Fruit fly (Drosophila melanogaster) whole organism, wandering third instar larva: ENCODE data around the gene CG34328.

Experiments used
- Abd-B ChIP-seq: fragments of >200 bp; optimal IDR thresholded peaks from 2 replicates; lab custom pipeline; 2017; ENCODE audit warnings: missing biosample characterization, missing genetic modification characterization
- CG32264 ChIP-seq: fragments of 200-800 bp; sonication (Bioruptor generic); optimal IDR thresholded peaks from 2 replicates; lab custom pipeline; 2016; ENCODE audit warnings: missing biosample characterization, missing genetic modification characterization
- CG9705 ChIP-seq: fragments of 200-800 bp; sonication (Bioruptor generic); optimal IDR thresholded peaks from 2 replicates; lab custom pipeline; 2018; ENCODE audit warnings: missing biosample characterization, mild to moderate bottlenecking, missing genetic modification characterization
- CrebA ChIP-seq: fragments of 200-800 bp; sonication (Bioruptor generic); optimal IDR thresholded peaks from 2 replicates; lab custom pipeline; 2016; ENCODE audit warnings: missing biosample characterization, mild to moderate bottlenecking, missing genetic modification characterization, borderline replicate concordance
- Dfd ChIP-seq: fragments of >200 bp; optimal IDR thresholded peaks from 2 replicates; lab custom pipeline; 2017; ENCODE audit warnings: missing biosample characterization, missing genetic modification characterization
- Dif ChIP-seq: fragments of 200-275, 200-300 bp; sonication (Bioruptor generic); optimal IDR thresholded peaks from 2 replicates; lab custom pipeline; 2018; ENCODE audit warnings: missing biosample characterization, missing genetic modification characterization; ENCODE audit not compliant: partially characterized antibody
- GATAd ChIP-seq: sonication (Bioruptor generic); optimal IDR thresholded peaks from 2 replicates; lab custom pipeline; 2016; ENCODE audit warnings: missing biosample characterization, missing genetic modification characterization
- HLH106 ChIP-seq: fragments of 200-800 bp; optimal IDR thresholded peaks from 3 replicates; lab custom pipeline; 2019; ENCODE audit warnings: missing biosample characterization, mild to moderate bottlenecking, missing genetic modification characterization, moderate library complexity
- Hnf4 ChIP-seq: fragments of 200-800 bp; sonication (Bioruptor generic); optimal IDR thresholded peaks from 2 replicates; lab custom pipeline; 2016; ENCODE audit warnings: missing biosample characterization, mild to moderate bottlenecking, missing genetic modification characterization
- Hr78 ChIP-seq: fragments of >200 bp; optimal IDR thresholded peaks from 2 replicates; lab custom pipeline; 2017; ENCODE audit warnings: missing biosample characterization, missing genetic modification characterization
- Hr83 ChIP-seq: fragments of 200-300 bp; sonication (Bioruptor generic); optimal IDR thresholded peaks from 2 replicates; lab custom pipeline; 2016; ENCODE audit warnings: missing biosample characterization, mild to moderate bottlenecking, missing genetic modification characterization, moderate library complexity; ENCODE audit not compliant: poor library complexity, severe bottlenecking
- Jra ChIP-seq: sonication (Bioruptor generic); optimal IDR thresholded peaks from 2 replicates; lab custom pipeline; 2016; ENCODE audit warnings: missing biosample characterization, missing genetic modification characterization
- Mio ChIP-seq: sonication (Bioruptor generic); optimal IDR thresholded peaks from 2 replicates; lab custom pipeline; 2016; ENCODE audit warnings: missing biosample characterization, missing genetic modification characterization
- Myc ChIP-seq: fragments of >200 bp; optimal IDR thresholded peaks from 2 replicates; lab custom pipeline; 2017
- N ChIP-seq: fragments of >200 bp; optimal IDR thresholded peaks from 2 replicates; lab custom pipeline; 2018; ENCODE audit warnings: missing biosample characterization, missing external identifiers, missing genetic modification characterization
- OdsH ChIP-seq: fragments of 200-800 bp; sonication (Bioruptor generic); optimal IDR thresholded peaks from 2 replicates; lab custom pipeline; 2016; ENCODE audit warnings: missing biosample characterization, mild to moderate bottlenecking, missing genetic modification characterization
- Rel ChIP-seq, 2 experiments: fragments of 200-800 bp; sonication (Bioruptor generic) in 1 of 2; optimal IDR thresholded peaks; 2 replicates in 1 of 2; 3 replicates in 1 of 2; lab custom pipeline; 2016 to 2019; ENCODE audit warnings: mild to moderate bottlenecking in 2 of 2, missing biosample characterization in 2 of 2, missing genetic modification characterization in 2 of 2, moderate library complexity in 1 of 2
- Sp1 ChIP-seq: fragments of 200-800 bp; sonication (Bioruptor generic); optimal IDR thresholded peaks from 3 replicates; lab custom pipeline; 2019; ENCODE audit warnings: missing biosample characterization, mild to moderate bottlenecking, missing genetic modification characterization, moderate library complexity
- Vsx2 ChIP-seq: fragments of 200-300, 225-300 bp; sonication (Bioruptor generic); optimal IDR thresholded peaks from 2 replicates; lab custom pipeline; 2018; ENCODE audit warnings: missing biosample characterization, missing genetic modification characterization; ENCODE audit not compliant: partially characterized antibody
- br ChIP-seq: fragments of 200-800 bp; sonication (Bioruptor generic); optimal IDR thresholded peaks from 2 replicates; lab custom pipeline; 2016; ENCODE audit warnings: missing biosample characterization, missing genetic modification characterization
- brk ChIP-seq: fragments of 200-800 bp; sonication (Bioruptor generic); optimal IDR thresholded peaks from 2 replicates; lab custom pipeline; 2016; ENCODE audit warnings: missing biosample characterization, mild to moderate bottlenecking, missing genetic modification characterization
- dl ChIP-seq, 2 experiments: fragments of 175-275, 200-275 bp in 1 of 2; fragments of 200-275 bp in 1 of 2; sonication (Bioruptor generic); optimal IDR thresholded peaks; lab custom pipeline; 2018; ENCODE audit warnings: mild to moderate bottlenecking in 2 of 2, missing biosample characterization in 2 of 2, missing genetic modification characterization in 2 of 2, moderate library complexity in 2 of 2; ENCODE audit not compliant: partially characterized antibody in 2 of 2, insufficient read depth in 1 of 2
- dmrt93B ChIP-seq: fragments of 200-800 bp; sonication (Bioruptor generic); optimal IDR thresholded peaks from 2 replicates; lab custom pipeline; 2018; ENCODE audit warnings: missing biosample characterization, mild to moderate bottlenecking, missing genetic modification characterization
- dsf ChIP-seq: sonication (Bioruptor generic); optimal IDR thresholded peaks from 2 replicates; lab custom pipeline; 2016; ENCODE audit warnings: missing biosample characterization, missing genetic modification characterization, borderline replicate concordance
- ey ChIP-seq: fragments of 200-800 bp; sonication (Bioruptor generic); optimal IDR thresholded peaks from 2 replicates; lab custom pipeline; 2016; ENCODE audit warnings: missing biosample characterization, missing genetic modification characterization
- foxo ChIP-seq, 2 experiments: fragments of 200-800 bp; sonication (Bioruptor generic); optimal IDR thresholded peaks; 2 replicates in 1 of 2; 3 replicates in 1 of 2; lab custom pipeline; 2016 to 2017; ENCODE audit warnings: missing biosample characterization in 2 of 2, missing genetic modification characterization in 2 of 2
- fru ChIP-seq: fragments of 200-800 bp; sonication (Bioruptor generic); optimal IDR thresholded peaks from 3 replicates; lab custom pipeline; 2016; ENCODE audit warnings: missing biosample characterization, mild to moderate bottlenecking, missing genetic modification characterization
- h ChIP-seq: fragments of 200-800 bp; sonication (Bioruptor generic); optimal IDR thresholded peaks from 3 replicates; lab custom pipeline; 2016; ENCODE audit warnings: missing biosample characterization, mild to moderate bottlenecking, missing genetic modification characterization
- jim ChIP-seq: fragments of 175-275, 200-325 bp; sonication (Bioruptor generic); optimal IDR thresholded peaks from 2 replicates; lab custom pipeline; 2016; ENCODE audit warnings: missing biosample characterization, mild to moderate bottlenecking, missing genetic modification characterization
- lola ChIP-seq: fragments of >200 bp; optimal IDR thresholded peaks from 2 replicates; lab custom pipeline; 2017; ENCODE audit warnings: missing biosample characterization, missing genetic modification characterization
- pan ChIP-seq: fragments of >200 bp; optimal IDR thresholded peaks from 2 replicates; lab custom pipeline; 2017
- psq ChIP-seq: fragments of 200-800 bp; sonication (Bioruptor generic); optimal IDR thresholded peaks from 3 replicates; lab custom pipeline; 2017; ENCODE audit warnings: missing biosample characterization, mild to moderate bottlenecking, missing genetic modification characterization, moderate library complexity
- rgr ChIP-seq: fragments of 200-800 bp; sonication (Bioruptor generic); optimal IDR thresholded peaks from 3 replicates; lab custom pipeline; 2016; ENCODE audit warnings: missing biosample characterization, mild to moderate bottlenecking, missing genetic modification characterization
- sage ChIP-seq: fragments of 200-800 bp; sonication (Bioruptor generic); optimal IDR thresholded peaks from 2 replicates; lab custom pipeline; 2016; ENCODE audit warnings: missing biosample characterization, mild to moderate bottlenecking, missing genetic modification characterization
- sv ChIP-seq: fragments of 200-800 bp; sonication (Bioruptor generic); optimal IDR thresholded peaks from 3 replicates; lab custom pipeline; 2016; ENCODE audit warnings: missing biosample characterization, missing genetic modification characterization
- tai ChIP-seq: sonication (Bioruptor generic); optimal IDR thresholded peaks from 2 replicates; lab custom pipeline; 2016; ENCODE audit warnings: missing biosample characterization, missing genetic modification characterization
- usp ChIP-seq: fragments of >200 bp; optimal IDR thresholded peaks from 2 replicates; lab custom pipeline; 2017; ENCODE audit warnings: missing biosample characterization, missing genetic modification characterization
- woc ChIP-seq: sonication (Bioruptor generic); optimal IDR thresholded peaks from 2 replicates; lab custom pipeline; 2016; ENCODE audit warnings: missing biosample characterization, mild to moderate bottlenecking, missing genetic modification characterization

Gene CG34328

DNA sequence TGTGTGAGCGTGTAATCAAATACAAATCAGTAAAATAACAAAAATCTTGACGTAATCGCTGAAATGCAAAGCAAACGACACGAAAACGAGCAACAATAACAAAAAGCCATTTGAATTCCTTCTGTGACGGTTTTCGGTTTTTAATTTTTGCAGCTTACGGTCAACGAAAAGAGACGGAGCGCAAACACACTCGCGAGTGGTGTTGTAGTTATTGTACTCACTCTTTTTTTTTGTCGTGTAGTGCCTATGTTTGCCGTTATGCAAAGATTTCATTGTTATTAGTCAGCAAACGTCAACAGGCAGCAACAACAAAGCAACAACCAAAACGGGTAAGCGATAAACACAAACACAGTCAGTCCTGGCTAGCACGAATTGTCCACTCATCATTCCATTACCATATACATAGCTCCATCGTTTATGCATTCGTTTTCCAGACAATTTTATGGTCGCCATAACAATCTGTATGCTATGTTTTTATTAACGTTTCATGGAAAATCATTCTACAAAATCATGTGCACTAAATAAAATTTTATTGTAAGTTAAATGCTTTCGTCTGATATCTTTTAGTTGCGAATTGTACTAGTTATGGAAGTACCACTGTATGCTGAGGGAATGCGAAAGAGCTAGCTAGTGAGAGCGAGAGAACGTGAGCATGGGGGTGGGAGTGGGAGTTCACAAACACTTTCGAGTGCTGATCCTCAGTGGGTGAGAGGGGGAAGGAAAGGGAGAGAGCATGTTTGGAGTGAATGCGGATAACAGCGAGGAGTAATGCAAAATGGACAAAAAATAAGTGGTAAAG is 32.8 kb downstream of the CG34328 start:
- TF ChIP-seq fru (GFP tag; lab: Kevin White, UChicago) (peak; percentile 84), ey (GFP tag; lab: Kevin White, UChicago) (peak; percentile 80), Dif (GFP tag; lab: Kevin White, UChicago) (peak; percentile 52), h (GFP tag; lab: Kevin White, UChicago) (peak; percentile 83), usp (no peak), Hnf4 (GFP tag; lab: Kevin White, UChicago) (peak; percentile 63), CG32264 (GFP tag; lab: Kevin White, UChicago) (peak; percentile 80), Hr83 (GFP tag; lab: Kevin White, UChicago) (no peak), Jra (GFP tag; lab: Kevin White, UChicago) (peak; percentile 19), Myc (lab: Kevin White, UChicago) (no peak), sv (GFP tag; lab: Kevin White, UChicago) (no peak), Rel (GFP tag; optimal IDR thresholded peaks at IDR 0.05; lab: Kevin White, UChicago) (peak; percentile 21), Rel (tag; optimal IDR thresholded peaks at IDR 0.05; lab: Kevin White, UChicago) (peak; percentile 77), tai (GFP tag; lab: Kevin White, UChicago) (peak; percentile 2), Dfd (no peak), HLH106 (peak; percentile 92), CrebA (GFP tag; lab: Kevin White, UChicago) (no peak), Vsx2 (GFP tag; lab: Kevin White, UChicago) (no peak), Hr78 (GFP tag; lab: Kevin White, UChicago) (no peak), woc (peak; percentile 75), dmrt93B (peak; percentile 76), jim (GFP tag; lab: Kevin White, UChicago) (no peak), pan (no peak), Mio (GFP tag; lab: Kevin White, UChicago) (no peak), Abd-B (GFP tag; lab: Kevin White, UChicago) (no peak), CG9705 (peak; percentile 76), rgr (GFP tag; lab: Kevin White, UChicago) (peak; percentile 70), dsf (no peak), Sp1 (GFP tag; lab: Kevin White, UChicago) (peak; percentile 86), brk (GFP tag; lab: Kevin White, UChicago) (no peak), br (GFP tag; lab: Kevin White, UChicago) (peak; percentile 82), dl (GFP tag; optimal IDR thresholded peaks at IDR 0.05; lab: Kevin White, UChicago; ENCODE audit: insufficient read depth in 1 of 2, partially characterized antibody in 2 of 2) (no peak), lola (no peak), OdsH (peak; percentile 55), sage (GFP tag; lab: Kevin White, UChicago) (no peak), foxo (GFP tag; optimal IDR thresholded peaks at IDR 0.05; lab: Kevin White, UChicago) (peak; percentile 77 to 83), N (GFP tag; lab: Kevin White, UChicago) (no peak), GATAd (no peak), psq (peak; percentile 73)

DNA sequence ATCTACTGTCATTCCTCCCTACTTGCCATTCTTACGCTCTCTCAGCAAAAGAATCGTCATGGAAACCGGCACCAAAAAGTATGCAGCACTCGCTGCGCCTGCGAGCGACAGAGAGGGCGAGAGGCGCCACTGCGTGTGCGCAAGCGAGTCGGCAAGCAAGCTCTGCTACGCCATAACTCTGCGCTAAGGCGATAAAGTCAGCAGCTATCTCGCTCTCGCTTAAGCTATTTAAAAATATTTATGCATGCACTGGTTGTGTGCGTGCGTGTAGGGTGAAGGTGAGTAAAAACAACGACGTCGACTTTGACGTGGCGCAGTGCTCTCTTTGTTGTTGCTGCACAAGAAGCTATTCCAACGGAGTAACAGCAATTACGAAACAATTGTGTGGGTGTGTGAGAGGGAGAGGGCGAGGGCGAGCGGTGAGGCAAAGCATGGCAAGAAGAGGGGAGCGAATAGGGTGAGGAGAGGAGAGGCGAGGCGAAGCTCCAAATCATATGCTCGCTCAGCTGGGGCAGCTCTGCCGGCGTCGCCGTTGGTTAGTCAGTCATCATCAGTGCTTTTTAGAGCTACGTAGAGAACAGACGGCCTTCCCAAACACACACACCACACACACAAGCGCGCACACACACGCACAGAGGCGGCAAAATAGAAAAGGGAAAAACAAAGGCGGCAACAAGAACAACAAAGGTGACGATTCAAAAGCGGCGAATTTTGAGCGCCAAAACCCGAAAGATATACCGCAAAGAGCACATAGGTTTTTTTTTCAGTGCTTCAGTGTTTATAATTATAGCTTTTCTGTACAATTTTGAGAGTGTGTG is 33.6 kb downstream of the CG34328 start, which contains the start of gene CrebB:
TSS of gene CrebB (plus strand) at position 325 of the 818 bp plus-strand sequence.
- TF ChIP-seq h (GFP tag; lab: Kevin White, UChicago) (peak; percentile 56), usp (no peak), CrebA (GFP tag; lab: Kevin White, UChicago) (peak; percentile 89), Rel (GFP tag; optimal IDR thresholded peaks at IDR 0.05; lab: Kevin White, UChicago) (no peak), Rel (tag; optimal IDR thresholded peaks at IDR 0.05; lab: Kevin White, UChicago) (peak; percentile 46), Sp1 (GFP tag; lab: Kevin White, UChicago) (no peak), dl (GFP tag; optimal IDR thresholded peaks at IDR 0.05; lab: Kevin White, UChicago; ENCODE audit: insufficient read depth in 1 of 2, partially characterized antibody in 2 of 2) (peak in 1 of 2 experiments; percentile 15), Mio (GFP tag; lab: Kevin White, UChicago) (peak; percentile 51), Dif (GFP tag; lab: Kevin White, UChicago) (peak; percentile 53), rgr (GFP tag; lab: Kevin White, UChicago) (peak; percentile 48), psq (no peak), N (GFP tag; lab: Kevin White, UChicago) (no peak), ey (GFP tag; lab: Kevin White, UChicago) (peak; percentile 52), br (GFP tag; lab: Kevin White, UChicago) (peak; percentile 56), HLH106 (no peak), dsf (no peak), Jra (GFP tag; lab: Kevin White, UChicago) (no peak), Abd-B (GFP tag; lab: Kevin White, UChicago) (no peak), Dfd (no peak), foxo (GFP tag; optimal IDR thresholded peaks at IDR 0.05; lab: Kevin White, UChicago) (peak in 1 of 2 experiments; percentile 24), sv (GFP tag; lab: Kevin White, UChicago) (no peak), OdsH (peak; percentile 30), Vsx2 (GFP tag; lab: Kevin White, UChicago) (peak; percentile 51), Hr78 (GFP tag; lab: Kevin White, UChicago) (no peak), Hr83 (GFP tag; lab: Kevin White, UChicago) (peak; percentile 63), fru (GFP tag; lab: Kevin White, UChicago) (peak; percentile 29)
